Worm (Caenorhabditis elegans) whole organism, midembryonic: ENCODE data around the gene mrps-33.

Experiments used
- T22C8.4 ChIP-seq: fragments of 200-800 bp; sonication (Bioruptor generic); IDR thresholded peaks from 2 replicates; pipeline ENCODE4 v1.3.6; 2022; ENCODE audit warnings: missing genetic modification characterization, missing compliant biosample characterization
- cog-1 ChIP-seq: sonication (generic microtip); optimal IDR thresholded peaks from 2 replicates; lab custom pipeline; 2016; ENCODE audit warnings: missing genetic modification characterization, missing compliant biosample characterization
- flt-1 ChIP-seq: fragments of 200-800 bp; sonication (Bioruptor generic); IDR thresholded peaks from 2 replicates; pipeline ENCODE4 v1.3.6; 2022; ENCODE audit warnings: missing genetic modification characterization, missing compliant biosample characterization
- klf-2 ChIP-seq: fragments of 200-800 bp; sonication (Bioruptor generic); conservative IDR thresholded peaks from 2 replicates; pipeline ENCODE4 v1.3.6; 2022; ENCODE audit warnings: missing genetic modification reagents, missing genetic modification characterization, missing compliant biosample characterization
- med-1 ChIP-seq: sonication (generic microtip); optimal IDR thresholded peaks from 2 replicates; lab custom pipeline; 2017; ENCODE audit warnings: missing genetic modification characterization, mild to moderate bottlenecking, missing compliant biosample characterization, antibody characterized with exemption, missing genetic modification reagents; ENCODE audit not compliant: insufficient read depth
- ref-1 ChIP-seq: fragments of 200-800 bp; sonication (Bioruptor generic); conservative IDR thresholded peaks from 2 replicates; pipeline ENCODE4 v1.3.6; 2022; ENCODE audit warnings: missing genetic modification reagents, missing genetic modification characterization, missing compliant biosample characterization
- tab-1 ChIP-seq: fragments of 200-800 bp; sonication (Bioruptor generic); IDR thresholded peaks from 2 replicates; pipeline ENCODE4 v1.3.6; 2022; ENCODE audit warnings: missing genetic modification characterization, missing compliant biosample characterization
- ztf-23 ChIP-seq: fragments of 200-800 bp; sonication (Bioruptor generic); IDR thresholded peaks from 2 replicates; pipeline ENCODE4 v1.3.6; 2022; ENCODE audit warnings: missing genetic modification reagents, missing genetic modification characterization, missing compliant biosample characterization
- ztf-29 ChIP-seq: fragments of 200-800 bp; sonication (Bioruptor generic); IDR thresholded peaks from 2 replicates; pipeline ENCODE4 v1.3.6; 2022; ENCODE audit warnings: missing genetic modification reagents, missing genetic modification characterization, missing compliant biosample characterization

mrps-33 gene

ce11 chrIV:8737787-8738186 lies 2.0 kb downstream of the mrps-33 start, which contains the start of gene F21D5.4:
Gene F21D5.4 (plus strand): TSS chrIV:8738087.
- TF ChIP-seq med-1 (GFP tag; lab: Kevin White, UChicago) (no peak), tab-1 (GFP tag; lab: Robert Waterston, UW) (no peak), cog-1 (tag; lab: Kevin White, UChicago) (no peak), ztf-29 (GFP tag; lab: Robert Waterston, UW) (no peak), flt-1 (no peak), T22C8.4 (GFP tag; lab: Robert Waterston, UW) (no peak), ref-1 (GFP tag; lab: Robert Waterston, UW) (no peak), ztf-23 (GFP tag; lab: Robert Waterston, UW) (no peak), klf-2 (GFP tag; lab: Robert Waterston, UW) (no peak)

ce11 chrIV:8737354-8737753 lies 2.5 kb downstream of the mrps-33 start:
- no peak for TF ChIP-seq ztf-29 (GFP tag; lab: Robert Waterston, UW)
- TF ChIP-seq klf-2 (GFP tag; lab: Robert Waterston, UW) = no peak
- no peak for TF ChIP-seq tab-1 (GFP tag; lab: Robert Waterston, UW)
- TF ChIP-seq T22C8.4 (GFP tag; lab: Robert Waterston, UW) = no peak
- no peak for TF ChIP-seq ztf-23 (GFP tag; lab: Robert Waterston, UW)
- TF ChIP-seq cog-1 (tag; lab: Kevin White, UChicago) = no peak
- TF ChIP-seq ref-1 (GFP tag; lab: Robert Waterston, UW) = no peak
- TF ChIP-seq flt-1 = no peak
- TF ChIP-seq med-1 (GFP tag; lab: Kevin White, UChicago) = no peak

- TF ChIP-seq ztf-23 (GFP tag; lab: Robert Waterston, UW) = no peak
- no peak for TF ChIP-seq ztf-29 (GFP tag; lab: Robert Waterston, UW)
- TF ChIP-seq flt-1 = no peak
- no peak for TF ChIP-seq klf-2 (GFP tag; lab: Robert Waterston, UW)
- TF ChIP-seq ref-1 (GFP tag; lab: Robert Waterston, UW) = no peak
- TF ChIP-seq cog-1 (tag; lab: Kevin White, UChicago) = no peak
- TF ChIP-seq med-1 (GFP tag; lab: Kevin White, UChicago) = no peak
- TF ChIP-seq T22C8.4 (GFP tag; lab: Robert Waterston, UW) = no peak
- no peak for TF ChIP-seq tab-1 (GFP tag; lab: Robert Waterston, UW)
These were observed 9.4 kb downstream of the mrps-33 start, which contains the start of gene F21D5.3 for ce11 chrIV:8730469-8730868. Gene F21D5.3 (plus strand): TSS chrIV:8730815.

ce11 chrIV:8729636-8730035 lies 10.2 kb downstream of the mrps-33 start:
- TF ChIP-seq klf-2 (GFP tag; lab: Robert Waterston, UW) = no peak
- no peak for TF ChIP-seq cog-1 (tag; lab: Kevin White, UChicago)
- no peak for TF ChIP-seq med-1 (GFP tag; lab: Kevin White, UChicago)
- TF ChIP-seq ztf-29 (GFP tag; lab: Robert Waterston, UW) = no peak

- TF ChIP-seq flt-1 (no peak), ztf-23 (GFP tag; lab: Robert Waterston, UW) (no peak), med-1 (GFP tag; lab: Kevin White, UChicago) (no peak), ztf-29 (GFP tag; lab: Robert Waterston, UW) (no peak), klf-2 (GFP tag; lab: Robert Waterston, UW) (no peak), ref-1 (GFP tag; lab: Robert Waterston, UW) (no peak), cog-1 (tag; lab: Kevin White, UChicago) (no peak), tab-1 (GFP tag; lab: Robert Waterston, UW) (no peak), T22C8.4 (GFP tag; lab: Robert Waterston, UW) (no peak)
These were observed 11.7 kb downstream of the mrps-33 start, which contains the start of gene otub-3 for ce11 chrIV:8728122-8728521. Gene otub-3 (plus strand): TSS chrIV:8728177.

ce11 chrIV:8725345-8725744 lies 14.5 kb downstream of the mrps-33 start, which contains the start of gene pgm-3:
Gene pgm-3 (plus strand): TSS chrIV:8725722.
- TF ChIP-seq med-1 (GFP tag; lab: Kevin White, UChicago) = no peak
- TF ChIP-seq klf-2 (GFP tag; lab: Robert Waterston, UW) = no peak
- TF ChIP-seq ztf-23 (GFP tag; lab: Robert Waterston, UW) = no peak
- TF ChIP-seq flt-1 = no peak

- no peak for TF ChIP-seq tab-1 (GFP tag; lab: Robert Waterston, UW)
- TF ChIP-seq T22C8.4 (GFP tag; lab: Robert Waterston, UW) = no peak
- TF ChIP-seq klf-2 (GFP tag; lab: Robert Waterston, UW) = no peak
These were observed 14.9 kb downstream of the mrps-33 start for ce11 chrIV:8724907-8725306.

- TF ChIP-seq ref-1 (GFP tag; lab: Robert Waterston, UW) = no peak
- no peak for TF ChIP-seq T22C8.4 (GFP tag; lab: Robert Waterston, UW)
These were observed 16.1 kb downstream of the mrps-33 start, which contains the start of gene F21D5.9 for ce11 chrIV:8723720-8724119. Gene F21D5.9 (plus strand): TSS chrIV:8724020.

ce11 chrIV:8722801-8723200 lies 17.0 kb downstream of the mrps-33 start:
- no peak for TF ChIP-seq ztf-23 (GFP tag; lab: Robert Waterston, UW)
- no peak for TF ChIP-seq cog-1 (tag; lab: Kevin White, UChicago)
- TF ChIP-seq T22C8.4 (GFP tag; lab: Robert Waterston, UW) = no peak
- no peak for TF ChIP-seq tab-1 (GFP tag; lab: Robert Waterston, UW)
- no peak for TF ChIP-seq ztf-29 (GFP tag; lab: Robert Waterston, UW)
- TF ChIP-seq med-1 (GFP tag; lab: Kevin White, UChicago) = no peak
- TF ChIP-seq ref-1 (GFP tag; lab: Robert Waterston, UW) = no peak
- TF ChIP-seq klf-2 (GFP tag; lab: Robert Waterston, UW) = no peak

- no peak for TF ChIP-seq ref-1 (GFP tag; lab: Robert Waterston, UW)
- TF ChIP-seq cog-1 (tag; lab: Kevin White, UChicago) = no peak
- TF ChIP-seq ztf-23 (GFP tag; lab: Robert Waterston, UW) = no peak
- TF ChIP-seq T22C8.4 (GFP tag; lab: Robert Waterston, UW) = no peak
- no peak for TF ChIP-seq klf-2 (GFP tag; lab: Robert Waterston, UW)
- no peak for TF ChIP-seq flt-1
- no peak for TF ChIP-seq med-1 (GFP tag; lab: Kevin White, UChicago)
- no peak for TF ChIP-seq ztf-29 (GFP tag; lab: Robert Waterston, UW)
- no peak for TF ChIP-seq tab-1 (GFP tag; lab: Robert Waterston, UW)
These were observed 21.7 kb downstream of the mrps-33 start, which contains the start of gene H23L24.1 for ce11 chrIV:8718153-8718552. Gene H23L24.1 (plus strand): TSS chrIV:8718453.
